Fruit fly (Drosophila melanogaster) S2 (cell line): ENCODE results near the gene Pburs.

Source experiments
- CG8478 ChIP-seq: fragments of >200 bp; optimal IDR thresholded peaks from 2 replicates; lab custom pipeline; 2018
- CTCF ChIP-seq, 2 experiments: fragments of >200 bp; optimal IDR thresholded peaks; 2 replicates each; lab custom pipeline; 2018

DNA sequence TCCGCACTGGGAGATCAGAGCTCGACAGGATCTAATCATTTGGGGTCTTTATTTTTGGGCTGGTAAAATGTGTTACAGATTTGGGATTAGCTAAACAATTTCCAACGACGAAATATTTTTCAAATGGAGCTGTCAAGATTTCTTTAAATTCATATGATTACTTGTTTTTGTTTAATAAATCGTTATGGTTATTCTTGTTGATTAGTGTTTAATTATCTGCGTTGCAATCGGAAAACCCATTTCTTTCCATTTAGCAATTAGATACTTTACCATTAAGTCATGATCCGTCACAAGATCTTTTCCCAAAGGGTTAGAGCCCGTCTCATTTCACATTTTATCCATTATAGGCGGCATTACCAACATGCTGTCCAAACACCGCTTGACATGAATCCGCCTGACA lies 33.7 kb upstream of the Pburs start, which contains the start of gene CG15283:
- TF ChIP-seq CTCF (optimal IDR thresholded peaks at IDR 0.05; lab: Kevin White, UChicago) (no peak), CG8478 (lab: Kevin White, UChicago) (no peak)
